Worm (Caenorhabditis elegans): Measurements from ENCODE around the gene fbxb-14.

- no peak for TF ChIP-seq sea-1 (GFP tag; conservative IDR thresholded peaks at IDR 0.05)
- TF ChIP-seq aly-1 (tag; optimal IDR thresholded peaks at IDR 0.05), result no peak
- no peak for TF ChIP-seq scrt-1 (GFP tag; IDR thresholded peaks at IDR 0.05)
- no peak for TF ChIP-seq F13C5.2 (tag; optimal IDR thresholded peaks at IDR 0.05)
- TF ChIP-seq ama-1 (optimal IDR thresholded peaks at IDR 0.05), result no peak
These were observed 36.1 kb downstream of the fbxb-14 start, which contains the start of gene mlt-10 for ce11 chrII:546405-546804.

Measured in whole organism, early embryonic.